Worm (Caenorhabditis elegans): Measurements from ENCODE around the gene W03F9.1.

The W03F9.1 gene

ce11 chrV:103043-103702 is 23.3 kb downstream of the W03F9.1 start (continued):
- TF ChIP-seq zfp-2 (tag; optimal IDR thresholded peaks at IDR 0.05) (no peak), mxl-3 (GFP tag; optimal IDR thresholded peaks at IDR 0.05) (no peak), Y48G9A.11 (GFP tag; IDR thresholded peaks at IDR 0.05) (peak; percentile 86; the same call in 1 of the 2 replicates), egl-27 (tag; optimal IDR thresholded peaks at IDR 0.05) (no peak), F49E8.2 (tag; optimal IDR thresholded peaks at IDR 0.05; ENCODE audit: borderline replicate concordance) (peak; percentile 92), ceh-32 (tag; optimal IDR thresholded peaks at IDR 0.05; ENCODE audit: poor library complexity) (no peak), F37D6.2 (tag; optimal IDR thresholded peaks at IDR 0.05) (no peak), nhr-41 (GFP tag; IDR thresholded peaks at IDR 0.05) (no peak), lin-38 (GFP tag; IDR thresholded peaks at IDR 0.05) (peak; percentile 65), ceh-20 (GFP tag; IDR thresholded peaks at IDR 0.05) (no peak), skn-1 (tag; optimal IDR thresholded peaks at IDR 0.05) (no peak), lsy-2 (tag; optimal IDR thresholded peaks at IDR 0.05) (no peak), lim-7 (GFP tag; IDR thresholded peaks at IDR 0.05) (0 out of 2 replicates have a peak, but pooled peaks have one; percentile 14), vab-7 (GFP tag; IDR thresholded peaks at IDR 0.05) (no peak), ZK546.5 (tag; optimal IDR thresholded peaks at IDR 0.05) (no peak), spr-3 (GFP tag; optimal IDR thresholded peaks at IDR 0.05) (peak; percentile 25), nhr-6 (tag; optimal IDR thresholded peaks at IDR 0.05) (no peak), hif-1 (tag; optimal IDR thresholded peaks at IDR 0.05) (no peak), tra-1 (GFP tag; IDR thresholded peaks at IDR 0.05) (no peak), nhr-237 (tag; optimal IDR thresholded peaks at IDR 0.05) (no peak), hmg-1.1 (GFP tag; IDR thresholded peaks at IDR 0.05) (no peak), F44E2.7 (GFP tag; IDR thresholded peaks at IDR 0.05) (no peak), spr-1 (tag; optimal IDR thresholded peaks at IDR 0.05) (no peak), T20F7.1 (GFP tag; optimal IDR thresholded peaks at IDR 0.05) (no peak), D1046.2 (GFP tag; IDR thresholded peaks at IDR 0.05) (no peak), daf-16 (GFP tag; optimal IDR thresholded peaks at IDR 0.05) (peak in 1 of 2 experiments; percentile 7), daf-16 (tag; optimal IDR thresholded peaks at IDR 0.05) (no peak), unc-62 (GFP tag; optimal IDR thresholded peaks at IDR 0.05 in 1 of 2) (no peak), unc-62 (tag; optimal IDR thresholded peaks at IDR 0.05) (no peak), dmd-8 (GFP tag; IDR thresholded peaks at IDR 0.05) (peak; percentile 65; the same call in 1 of the 2 replicates), lin-15B (tag; optimal IDR thresholded peaks at IDR 0.05) (no peak), nhr-25 (tag; optimal IDR thresholded peaks at IDR 0.05; ENCODE audit: borderline replicate concordance, insufficient read depth) (no peak), zfp-3 (GFP tag; conservative IDR thresholded peaks at IDR 0.05) (no peak), daf-8 (GFP tag; IDR thresholded peaks at IDR 0.05) (no peak), ceh-62 (tag; optimal IDR thresholded peaks at IDR 0.05) (no peak), duxl-1 (tag; optimal IDR thresholded peaks at IDR 0.05; ENCODE audit: poor library complexity) (no peak), dpl-1 (GFP tag; optimal IDR thresholded peaks at IDR 0.05) (no peak), aly-2 (tag; optimal IDR thresholded peaks at IDR 0.05) (no peak), madf-5 (GFP tag; IDR thresholded peaks at IDR 0.05) (peak in 1 of 2 experiments; percentile 56; a peak in 1 of 4 replicates), T26A8.4 (GFP tag; IDR thresholded peaks at IDR 0.05) (no peak), lin-29 (GFP tag; IDR thresholded peaks at IDR 0.05) (no peak), fkh-10 (GFP tag; optimal IDR thresholded peaks at IDR 0.05) (no peak), egl-43 (GFP tag; IDR thresholded peaks at IDR 0.05) (0 out of 2 replicates have a peak, but pooled peaks have one; percentile 62), ceh-82 (tag; optimal IDR thresholded peaks at IDR 0.05) (no peak), ama-1 (optimal IDR thresholded peaks at IDR 0.05) (peak; percentile 44), lin-39 (tag; optimal IDR thresholded peaks at IDR 0.05) (no peak), dmd-6 (GFP tag; IDR thresholded peaks at IDR 0.05) (no peak), lin-1 (GFP tag; IDR thresholded peaks at IDR 0.05) (peak; percentile 60), mdl-1 (tag; optimal IDR thresholded peaks at IDR 0.05) (no peak), nhr-48 (tag; optimal IDR thresholded peaks at IDR 0.05) (no peak), tag-97 (GFP tag; IDR thresholded peaks at IDR 0.05) (no peak)
